Fruit fly (Drosophila melanogaster): ENCODE results near the gene ValRS-m.

The ValRS-m gene

DNA sequence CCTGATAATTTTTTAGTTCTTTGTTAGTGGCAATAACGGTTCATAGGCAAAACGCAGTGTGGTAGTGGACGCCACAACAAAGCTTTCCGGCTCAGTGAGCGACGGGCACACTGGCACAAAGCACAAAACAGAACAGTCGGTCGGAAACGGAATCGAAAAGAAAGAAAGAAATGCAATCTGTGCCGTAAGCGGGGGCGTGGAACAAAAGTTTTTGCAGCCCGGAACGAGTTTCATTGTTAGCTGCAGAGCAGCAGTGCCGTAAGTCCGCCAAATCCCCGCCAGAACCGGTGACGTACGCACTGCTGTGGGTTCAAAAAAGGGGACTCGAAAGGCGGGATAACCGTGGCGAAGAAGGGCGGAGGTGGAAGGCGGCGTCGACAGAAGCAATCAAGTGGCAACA, 3.9 kb upstream of the ValRS-m start, which contains the start of gene CG5026 (continued):
- TF ChIP-seq E2f1 (GFP tag; IDR thresholded peaks at IDR 0.05) (no peak), CG42726 (GFP tag; IDR thresholded peaks at IDR 0.05; ENCODE audit: partially characterized antibody) (no peak), Oaz (GFP tag; IDR thresholded peaks at IDR 0.05) (no peak), pb (GFP tag; optimal IDR thresholded peaks at IDR 0.05) (no peak), CG4820 (GFP tag; optimal IDR thresholded peaks at IDR 0.05) (no peak), sug (tag; optimal IDR thresholded peaks at IDR 0.05) (peak; percentile 44), CG3995 (GFP tag; optimal IDR thresholded peaks at IDR 0.05) (no peak), row (GFP tag; IDR thresholded peaks at IDR 0.05) (peak; percentile 34; the same call in 1 of the 3 replicates), jumu (GFP tag; optimal IDR thresholded peaks at IDR 0.05) (no peak), trem (tag; optimal IDR thresholded peaks at IDR 0.05) (peak; percentile 2), Camta (GFP tag; optimal IDR thresholded peaks at IDR 0.05) (no peak), Side (GFP tag; optimal IDR thresholded peaks at IDR 0.05) (no peak), CG17912 (GFP tag; optimal IDR thresholded peaks at IDR 0.05) (peak; percentile 7), CG8924 (tag; optimal IDR thresholded peaks at IDR 0.05) (no peak), crc (GFP tag; optimal IDR thresholded peaks at IDR 0.05) (no peak), Fer1 (GFP tag; optimal IDR thresholded peaks at IDR 0.05) (peak; percentile 41), BEAF-32 (GFP tag; optimal IDR thresholded peaks at IDR 0.05) (peak; percentile 21), Ets65A (GFP tag) (peak; percentile 87), nmo (GFP tag; optimal IDR thresholded peaks at IDR 0.05) (peak; percentile 20), Dll (GFP tag; IDR thresholded peaks at IDR 0.05; ENCODE audit: partially characterized antibody) (peak; percentile 37; the same call in 1 of the 4 replicates), cas (GFP tag; IDR thresholded peaks at IDR 0.05) (no peak), Pdp1 (GFP tag; optimal IDR thresholded peaks at IDR 0.05) (peak in 1 of 2 experiments; percentile 38), stwl (tag; optimal IDR thresholded peaks at IDR 0.05) (peak; percentile 23), Dbx (GFP tag; IDR thresholded peaks at IDR 0.05) (0 out of 3 replicates have a peak, but pooled peaks have one; percentile 26), sisA (GFP tag; IDR thresholded peaks at IDR 0.05) (no peak), CG8281 (tag; optimal IDR thresholded peaks at IDR 0.05) (no peak), CTCF (GFP tag; optimal IDR thresholded peaks at IDR 0.05) (peak; percentile 13), CoRest (tag; optimal IDR thresholded peaks at IDR 0.05) (peak; percentile 61), insv (GFP tag; optimal IDR thresholded peaks at IDR 0.05) (no peak), CG14441 (GFP tag; IDR thresholded peaks at IDR 0.05) (no peak), CG1603 (tag; optimal IDR thresholded peaks at IDR 0.05) (no peak), B-H2 (GFP tag; optimal IDR thresholded peaks at IDR 0.05) (peak; percentile 17), CG11398 (GFP tag; optimal IDR thresholded peaks at IDR 0.05) (peak; percentile 6), CG12659 (GFP tag; optimal IDR thresholded peaks at IDR 0.05) (peak; percentile 46), Fer3 (tag; optimal IDR thresholded peaks at IDR 0.05) (no peak), Ets97D (GFP tag; optimal IDR thresholded peaks at IDR 0.05) (peak; percentile 82), vvl (GFP tag; IDR thresholded peaks at IDR 0.05) (0 out of 2 replicates have a peak, but pooled peaks have one; percentile 19), MBD-R2 (GFP tag; IDR thresholded peaks at IDR 0.05) (peak; percentile 90), Rfx (GFP tag; IDR thresholded peaks at IDR 0.05) (peak; percentile 32; the same call in 1 of the 2 replicates), chinmo (GFP tag; IDR thresholded peaks at IDR 0.05; ENCODE audit: partially characterized antibody) (0 out of 4 replicates have a peak, but pooled peaks have one; percentile 25), wek (GFP tag; optimal IDR thresholded peaks at IDR 0.05) (no peak), ci (GFP tag; IDR thresholded peaks at IDR 0.05) (peak; percentile 63; the same call in 2 of the 3 replicates), Dp (GFP tag; optimal IDR thresholded peaks at IDR 0.05) (peak; percentile 65), Dref (GFP tag; IDR thresholded peaks at IDR 0.05) (peak; percentile 34)

Measured in whole organism, embryonic.